Worm (Caenorhabditis elegans): ENCODE data around the gene W10G11.1.

DNA sequence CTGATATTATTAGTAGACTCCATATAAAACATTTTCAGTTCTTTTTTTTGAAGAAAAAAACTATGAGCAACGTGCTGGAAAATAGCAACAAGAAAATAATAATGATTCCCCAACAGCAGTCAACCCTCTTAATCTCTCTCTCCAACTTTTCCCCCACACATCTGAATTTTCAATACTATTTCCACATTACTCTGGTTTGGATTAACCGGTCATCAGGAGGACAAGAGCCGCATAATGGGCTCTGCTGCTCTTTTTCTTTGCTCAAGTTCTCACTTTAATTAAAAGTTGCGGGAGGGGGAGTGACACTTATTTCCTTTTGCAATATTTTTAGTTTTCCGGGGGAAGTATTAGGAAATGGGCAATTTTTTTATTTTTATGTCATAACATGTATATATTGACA lies 33.0 kb downstream of the W10G11.1 start:
- TF ChIP-seq dao-5 (tag; optimal IDR thresholded peaks at IDR 0.05) (no peak), him-1 (tag; optimal IDR thresholded peaks at IDR 0.05) (no peak)

All from whole organism, L4/young adult.